Worm (Caenorhabditis elegans) whole organism, L2 larva: ENCODE results near the gene Y45F3A.5.
A peak's percentile ranks its signal among the peaks of the same experiment; 100 is the strongest.

Experiments used
- ZK546.5 ChIP-seq: sonication (generic microtip); optimal IDR thresholded peaks from 2 replicates; lab custom pipeline; 2017; ENCODE audit warnings: missing biosample characterization, missing genetic modification characterization
- egl-27 ChIP-seq: sonication (generic microtip); optimal IDR thresholded peaks from 3 replicates; lab custom pipeline; 2017; ENCODE audit warnings: missing biosample characterization, missing genetic modification reagents, missing genetic modification characterization
- fos-1 ChIP-seq: fragments of 150-350 bp; optimal IDR thresholded peaks from 2 replicates; lab custom pipeline; 2014; ENCODE audit warnings: missing biosample characterization, missing genetic modification characterization
- lin-11 ChIP-seq: fragments of 150-350 bp; sonication (generic microtip); optimal IDR thresholded peaks from 2 replicates; lab custom pipeline; 2014; ENCODE audit warnings: missing biosample characterization, missing genetic modification characterization, inconsistent platforms, mixed read lengths
- unc-62 ChIP-seq: fragments of 150-350 bp; optimal IDR thresholded peaks from 2 replicates; lab custom pipeline; 2014; ENCODE audit warnings: missing biosample characterization, missing genetic modification reagents, missing genetic modification characterization

DNA sequence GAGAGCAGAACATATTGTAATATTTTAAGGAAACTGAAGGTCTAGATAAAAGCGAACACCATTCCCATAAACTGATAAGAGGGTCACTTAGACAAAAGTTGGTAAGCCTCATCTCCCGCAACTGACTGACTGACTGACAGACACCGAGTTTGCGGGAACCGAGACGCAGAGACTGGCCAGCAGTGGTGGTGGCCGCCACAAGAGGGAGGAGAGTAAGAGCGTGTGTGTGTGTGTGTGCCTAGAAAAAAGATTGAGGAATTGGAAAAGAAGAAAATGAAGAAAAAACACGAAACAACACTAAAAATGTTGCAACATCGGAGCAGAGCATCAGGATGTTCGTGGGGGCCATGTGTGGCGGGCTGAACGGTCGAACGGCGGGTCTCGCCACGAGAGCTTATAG, 48.4 kb upstream of the Y45F3A.5 start:
- TF ChIP-seq lin-11 (no peak), unc-62 (no peak), fos-1 (tag; lab: Kevin White, UChicago) (peak; percentile 32), egl-27 (no peak), ZK546.5 (tag; lab: Kevin White, UChicago) (no peak)
